Worm (Caenorhabditis elegans) whole organism, L4 larva: ENCODE results near the gene unc-64.
"Not testable (repeated sequence)": the region's sequence is repeated elsewhere in the genome, so short reads cannot be mapped to it uniquely, and the experiment has no call there.

Source experiments
- Y48G9A.11 ChIP-seq: fragments of 200-800 bp; sonication (Bioruptor generic); IDR thresholded peaks from 2 replicates; pipeline ENCODE4 v1.3.6; 2022; ENCODE audit warnings: missing genetic modification reagents, missing genetic modification characterization, missing compliant biosample characterization
- ceh-28 ChIP-seq: fragments of 150-350 bp; optimal IDR thresholded peaks from 2 replicates; lab custom pipeline; 2014; ENCODE audit warnings: missing biosample characterization, missing genetic modification reagents, missing genetic modification characterization
- daf-19 ChIP-seq: fragments of 200-800 bp; sonication (Bioruptor generic); conservative IDR thresholded peaks from 2 replicates; pipeline ENCODE4 v1.3.6; 2022; ENCODE audit warnings: missing genetic modification characterization, missing compliant biosample characterization
- jun-1 ChIP-seq: fragments of 150-350 bp; optimal IDR thresholded peaks from 2 replicates; lab custom pipeline; 2014; ENCODE audit warnings: missing biosample characterization, missing genetic modification reagents, missing genetic modification characterization

DNA sequence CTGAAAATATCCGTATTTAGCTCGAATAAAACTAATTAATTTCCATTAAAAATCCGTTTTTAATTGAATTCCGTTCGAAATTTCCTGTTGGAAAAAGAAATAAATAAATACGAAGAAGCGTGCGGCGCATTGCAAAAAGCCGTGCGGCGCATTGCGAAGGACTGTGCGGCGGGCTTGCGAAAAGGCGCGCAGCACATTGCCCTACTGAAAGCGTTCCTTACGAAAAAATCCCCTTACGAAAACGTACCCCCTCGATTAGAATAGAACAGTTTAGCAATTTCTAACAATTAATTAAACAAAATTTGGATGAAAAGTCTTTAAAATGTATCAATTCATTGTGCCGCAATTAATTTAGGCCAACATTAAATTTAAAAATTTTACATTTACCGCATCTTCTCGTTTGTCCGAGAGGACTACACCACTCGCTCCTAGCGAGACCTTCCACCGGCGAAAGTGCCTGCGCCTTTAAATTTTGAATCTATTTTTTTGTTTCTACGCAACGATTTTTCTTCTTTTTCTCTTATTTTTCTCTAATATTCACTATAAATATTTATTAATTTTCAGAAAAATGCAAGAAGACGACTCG is 19.3 kb downstream of the unc-64 start, which contains the start of gene npp-18:
- not testable (repeated sequence) for TF ChIP-seq daf-19 (GFP tag; lab: Robert Waterston, UW); ceh-28 (tag; lab: Kevin White, UChicago); jun-1 (tag; lab: Kevin White, UChicago)
- peak; percentile 55; the same call in 1 of the 2 replicates for TF ChIP-seq Y48G9A.11 (GFP tag; lab: Robert Waterston, UW)
